Fruit fly (Drosophila melanogaster): ENCODE data around the gene Eip75B.

DNA sequence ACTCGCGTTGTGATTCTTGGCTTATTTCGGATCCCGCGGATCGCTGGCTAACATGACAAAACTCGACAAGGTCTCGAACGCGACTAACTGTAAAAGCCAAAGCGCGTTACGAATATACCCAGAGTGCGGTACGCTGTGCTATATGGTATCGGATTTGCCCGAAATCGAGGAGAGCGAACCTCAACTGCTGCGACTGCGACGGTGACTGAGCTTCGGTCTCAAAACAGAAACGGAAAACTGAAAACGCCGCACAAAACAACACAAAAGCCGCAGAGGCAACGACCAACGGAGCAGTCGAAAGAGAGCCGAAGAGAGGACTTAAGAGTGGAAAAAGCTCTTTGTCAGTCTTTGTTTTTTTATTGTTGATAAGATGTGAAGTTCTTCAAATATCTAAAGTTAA is 102.9 kb downstream of the Eip75B start:
- no peak for TF ChIP-seq CTCF (optimal IDR thresholded peaks at IDR 0.05)
- no peak for TF ChIP-seq CG8478 (optimal IDR thresholded peaks at IDR 0.05)
